Fruit fly (Drosophila melanogaster) ovary, adult (tissue): ENCODE results near the gene eIF5.

Experiments
- CG17801 ChIP-seq: fragments of 200-800 bp; optimal IDR thresholded peaks from 2 replicates; lab custom pipeline; 2019; ENCODE audit warnings: missing biosample characterization, mild to moderate bottlenecking, missing genetic modification characterization, moderate library complexity; ENCODE audit not compliant: partially characterized antibody

The eIF5 gene

DNA sequence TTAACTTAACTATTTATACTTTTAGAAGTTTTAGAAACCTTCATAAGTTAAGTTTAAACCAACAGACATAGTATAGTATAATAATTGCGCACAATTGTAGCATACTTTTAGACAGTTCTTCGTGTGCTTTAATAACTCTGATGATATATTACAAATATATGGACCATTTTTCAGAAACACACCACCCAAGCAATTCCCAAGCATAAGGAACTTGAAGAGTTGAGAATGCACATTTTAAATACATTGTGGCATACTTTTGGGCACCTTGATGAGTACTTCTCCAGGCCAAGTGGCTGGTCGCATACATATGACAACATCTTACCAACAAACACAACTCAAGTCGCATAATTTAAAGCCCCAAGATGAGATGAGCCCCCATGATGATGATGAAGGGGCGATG is 22.2 kb downstream of the eIF5 start:
- TF ChIP-seq CG17801: no peak

dm6 chrX:15950056-15950455 is 41.7 kb downstream of the eIF5 start:
- TF ChIP-seq CG17801: no peak

- no peak for TF ChIP-seq CG17801
These were observed 46.9 kb downstream of the eIF5 start, which contains the start of gene Rrp47 for dm6 chrX:15944735-15945323. Gene Rrp47 (plus strand): TSS chrX:15944897.

DNA sequence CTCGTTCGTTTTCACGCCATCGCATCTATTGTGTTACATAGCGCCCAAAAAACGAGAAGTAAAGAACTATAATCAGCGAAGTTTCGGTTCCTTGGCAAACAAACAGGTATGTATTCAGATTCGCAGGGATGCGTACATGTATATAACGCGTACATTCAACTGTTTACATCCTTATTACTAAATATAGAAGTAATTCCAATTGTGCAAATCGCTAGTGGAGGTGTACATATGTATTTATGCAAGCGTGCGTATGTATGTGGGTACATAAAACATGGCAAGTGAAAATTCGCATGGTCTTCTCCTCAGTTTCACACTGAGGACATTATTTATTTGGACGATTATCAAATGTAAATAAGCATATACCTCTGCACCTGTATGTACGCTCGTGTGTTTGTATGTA is 50.2 kb downstream of the eIF5 start:
- TF ChIP-seq CG17801: no peak

dm6 chrX:15940956-15941246 is 50.9 kb downstream of the eIF5 start, which contains the start of gene CG8924:
Gene CG8924 (plus strand): TSS chrX:15941077.
- TF ChIP-seq CG17801: no peak

DNA sequence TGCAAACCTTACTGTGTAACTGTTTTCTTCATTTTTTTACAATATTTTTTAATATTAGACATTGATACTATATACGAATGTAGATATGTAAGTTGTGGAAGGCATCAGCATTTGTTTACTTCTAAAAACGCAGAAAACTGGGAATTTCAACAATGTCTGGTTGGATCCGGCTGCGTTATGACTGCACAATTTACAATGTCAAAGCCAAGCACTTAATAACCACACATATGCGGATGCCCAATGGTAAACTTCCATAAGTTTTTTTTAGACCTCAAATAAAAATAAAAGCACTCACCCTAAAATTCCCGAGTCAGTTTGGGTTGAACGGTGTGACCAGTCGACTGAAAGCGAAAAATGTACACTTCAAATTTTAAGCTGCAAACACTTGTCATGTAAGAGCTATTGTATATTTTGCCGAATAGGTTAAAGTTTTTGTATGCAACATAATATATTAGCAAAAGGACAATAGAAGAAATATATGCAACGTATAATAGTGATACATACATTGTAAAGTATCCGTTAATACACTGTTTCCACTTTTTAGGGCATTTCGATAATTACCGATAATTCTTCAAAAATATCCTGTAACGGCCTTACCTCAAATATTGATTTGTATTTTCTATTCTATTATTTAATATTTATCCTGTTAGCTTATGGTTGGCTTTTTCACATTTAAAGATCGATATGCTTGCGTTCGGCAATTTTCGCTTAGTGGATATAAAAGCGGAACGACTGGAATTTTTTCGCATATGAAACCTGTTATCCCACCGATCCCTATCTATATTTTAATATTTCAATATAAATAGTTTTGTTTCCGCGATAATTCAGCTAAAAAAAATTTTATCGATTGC is 51.4 kb downstream of the eIF5 start, which contains the start of gene Stim:
TSS of gene Stim (minus strand) at position 347 of the 851 bp plus-strand sequence.
- no peak for TF ChIP-seq CG17801
